Fruit fly (Drosophila melanogaster) whole organism, prepupa: ENCODE measurements around the gene Prosbeta7.

Experiments used
- Blimp-1 ChIP-seq: fragments of 200-800 bp; sonication (Bioruptor generic); optimal IDR thresholded peaks from 3 replicates; lab custom pipeline; 2017; ENCODE audit warnings: missing biosample characterization, missing genetic modification characterization, mild to moderate bottlenecking, moderate library complexity, missing genetic modification reagents
- CG11294 ChIP-seq: fragments of 200-800 bp; sonication (Bioruptor generic); IDR thresholded peaks from 2 replicates; pipeline ENCODE4 v1.3.6; 2022; ENCODE audit warnings: missing biosample characterization, missing genetic modification characterization
- CG11762 ChIP-seq: fragments of 200-800 bp; sonication (Bioruptor generic); optimal IDR thresholded peaks from 3 replicates; lab custom pipeline; 2016; ENCODE audit warnings: missing biosample characterization, missing genetic modification characterization; ENCODE audit not compliant: insufficient read depth
- CG11902 ChIP-seq: fragments of 200-800 bp; sonication (Bioruptor generic); optimal IDR thresholded peaks from 3 replicates; lab custom pipeline; 2016; ENCODE audit warnings: missing biosample characterization, missing genetic modification characterization
- CG15336 ChIP-seq: fragments of 200-800 bp; sonication (Bioruptor generic); IDR thresholded peaks from 2 replicates; pipeline ENCODE4 v1.3.6; 2022; ENCODE audit warnings: missing biosample characterization, missing genetic modification characterization
- CG1621 ChIP-seq: fragments of 200-800 bp; sonication (Bioruptor generic); optimal IDR thresholded peaks from 3 replicates; lab custom pipeline; 2018; ENCODE audit warnings: missing biosample characterization, mild to moderate bottlenecking, missing genetic modification characterization
- CG16779 ChIP-seq: fragments of 200-800 bp; sonication (Bioruptor generic); optimal IDR thresholded peaks from 3 replicates; lab custom pipeline; 2017; ENCODE audit warnings: missing biosample characterization, mild to moderate bottlenecking, missing genetic modification characterization
- CG31627 ChIP-seq: fragments of 200-800 bp; sonication (Bioruptor generic); optimal IDR thresholded peaks from 3 replicates; lab custom pipeline; 2016; ENCODE audit warnings: missing biosample characterization, missing genetic modification characterization
- CG32006 ChIP-seq: fragments of 200-800 bp; sonication (Bioruptor generic); optimal IDR thresholded peaks from 3 replicates; lab custom pipeline; 2017; ENCODE audit warnings: missing biosample characterization, mild to moderate bottlenecking, missing genetic modification characterization
- CG3919 ChIP-seq: fragments of 200-800 bp; sonication (Bioruptor generic); optimal IDR thresholded peaks from 3 replicates; lab custom pipeline; 2016; ENCODE audit warnings: missing biosample characterization, missing genetic modification characterization
- CG4318 ChIP-seq: fragments of 200-800 bp; sonication (Bioruptor generic); optimal IDR thresholded peaks from 3 replicates; lab custom pipeline; 2017; ENCODE audit warnings: missing biosample characterization, mild to moderate bottlenecking, missing genetic modification characterization
- CG6276 ChIP-seq: fragments of 200-800 bp; sonication (Bioruptor generic); optimal IDR thresholded peaks from 2 replicates; lab custom pipeline; 2017; ENCODE audit warnings: missing biosample characterization, mild to moderate bottlenecking, missing genetic modification characterization
- CG6808 ChIP-seq: fragments of 200-800 bp; sonication (Bioruptor generic); optimal IDR thresholded peaks from 3 replicates; lab custom pipeline; 2017; ENCODE audit warnings: missing biosample characterization, missing genetic modification characterization, mild to moderate bottlenecking, moderate library complexity, missing genetic modification reagents
- CG6854 ChIP-seq: fragments of 200-800 bp; sonication (Bioruptor generic); optimal IDR thresholded peaks from 2 replicates; lab custom pipeline; 2017; ENCODE audit warnings: missing biosample characterization, mild to moderate bottlenecking, missing genetic modification characterization
- CG8119 ChIP-seq: fragments of 200-800 bp; sonication (Bioruptor generic); IDR thresholded peaks from 3 replicates; pipeline ENCODE4 v1.3.6; 2022; ENCODE audit warnings: missing biosample characterization, missing genetic modification characterization
- CG8319 ChIP-seq: fragments of 200-800 bp; sonication (Bioruptor generic); optimal IDR thresholded peaks from 3 replicates; lab custom pipeline; 2016; ENCODE audit warnings: missing biosample characterization, missing genetic modification characterization
- CG8632 ChIP-seq: fragments of 200-800 bp; sonication (Bioruptor generic); optimal IDR thresholded peaks from 3 replicates; lab custom pipeline; 2016; ENCODE audit warnings: missing biosample characterization, missing genetic modification characterization
- CG9139 ChIP-seq: fragments of 200-800 bp; sonication (Bioruptor generic); optimal IDR thresholded peaks from 3 replicates; lab custom pipeline; 2017; ENCODE audit warnings: missing biosample characterization, mild to moderate bottlenecking, missing genetic modification characterization
- Eip75B ChIP-seq: fragments of 200-800 bp; sonication (Bioruptor generic); optimal IDR thresholded peaks from 3 replicates; lab custom pipeline; 2016; ENCODE audit warnings: missing biosample characterization, missing genetic modification characterization
- Eip78C ChIP-seq: fragments of 200-800 bp; sonication (Bioruptor generic); peaks from one replicate; lab custom pipeline; 2016; ENCODE audit warnings: missing biosample characterization, missing genetic modification characterization
- Eip93F ChIP-seq: fragments of 200-800 bp; sonication (Bioruptor generic); optimal IDR thresholded peaks from 2 replicates; lab custom pipeline; 2016; ENCODE audit warnings: missing biosample characterization, mild to moderate bottlenecking, missing genetic modification characterization
- Ets21C ChIP-seq: fragments of 200-800 bp; sonication (Bioruptor generic); optimal IDR thresholded peaks from 3 replicates; lab custom pipeline; 2016; ENCODE audit warnings: missing biosample characterization, missing genetic modification characterization
- Gug ChIP-seq: fragments of 200-800 bp; sonication (Bioruptor generic); IDR thresholded peaks from 2 replicates; pipeline ENCODE4 v1.3.6; 2022; ENCODE audit warnings: missing biosample characterization, missing genetic modification characterization
- Hr38 ChIP-seq: sonication (Bioruptor generic); optimal IDR thresholded peaks from 2 replicates; lab custom pipeline; 2016; ENCODE audit warnings: missing biosample characterization, missing genetic modification characterization
- Hr39 ChIP-seq: fragments of 200-800 bp; sonication (Bioruptor generic); optimal IDR thresholded peaks from 2 replicates; lab custom pipeline; 2016; ENCODE audit warnings: missing biosample characterization, missing genetic modification characterization
- Hr4 ChIP-seq: fragments of 200-800 bp; sonication (Bioruptor generic); optimal IDR thresholded peaks from 3 replicates; lab custom pipeline; 2016; ENCODE audit warnings: missing biosample characterization, missing genetic modification characterization
- Lpt ChIP-seq: fragments of 200-800 bp; sonication (Bioruptor generic); optimal IDR thresholded peaks from 3 replicates; lab custom pipeline; 2016; ENCODE audit warnings: missing biosample characterization, missing genetic modification characterization
- Met ChIP-seq: fragments of 200-800 bp; sonication (Bioruptor generic); optimal IDR thresholded peaks from 3 replicates; lab custom pipeline; 2016; ENCODE audit warnings: missing biosample characterization, missing genetic modification characterization
- Smox ChIP-seq: fragments of 200-800 bp; sonication (Bioruptor generic); optimal IDR thresholded peaks from 3 replicates; lab custom pipeline; 2016; ENCODE audit warnings: missing biosample characterization, missing genetic modification characterization
- Sox102F ChIP-seq: fragments of 200-800 bp; sonication (Bioruptor generic); optimal IDR thresholded peaks from 2 replicates; lab custom pipeline; 2016; ENCODE audit warnings: missing biosample characterization, mild to moderate bottlenecking, missing genetic modification characterization
- Sox14 ChIP-seq: fragments of 200-800 bp; sonication (Bioruptor generic); optimal IDR thresholded peaks from 3 replicates; lab custom pipeline; 2016; ENCODE audit warnings: missing biosample characterization, missing genetic modification characterization
- Sox15 ChIP-seq: fragments of 200-800 bp; sonication (Bioruptor generic); optimal IDR thresholded peaks from 3 replicates; lab custom pipeline; 2016; ENCODE audit warnings: missing biosample characterization, missing genetic modification characterization
- achi ChIP-seq: fragments of 200-800 bp; sonication (Bioruptor generic); optimal IDR thresholded peaks from 3 replicates; lab custom pipeline; 2016; ENCODE audit warnings: missing biosample characterization, missing genetic modification characterization
- acj6 ChIP-seq: fragments of 200-800 bp; sonication (Bioruptor generic); optimal IDR thresholded peaks from 3 replicates; lab custom pipeline; 2016; ENCODE audit warnings: missing biosample characterization, missing genetic modification characterization
- dsx ChIP-seq: fragments of 200-800 bp; optimal IDR thresholded peaks from 3 replicates; lab custom pipeline; 2019; ENCODE audit warnings: missing biosample characterization, mild to moderate bottlenecking, missing genetic modification characterization, moderate library complexity; ENCODE audit not compliant: poor library complexity, severe bottlenecking
- eg ChIP-seq: fragments of 200-800 bp; sonication (Bioruptor generic); IDR thresholded peaks from 3 replicates; pipeline ENCODE4 v1.3.6; 2022; ENCODE audit warnings: missing biosample characterization, missing genetic modification characterization
- esn ChIP-seq: fragments of 200-800 bp; sonication (Bioruptor generic); optimal IDR thresholded peaks from 2 replicates; lab custom pipeline; 2016; ENCODE audit warnings: missing biosample characterization, mild to moderate bottlenecking, missing genetic modification characterization, moderate library complexity
- fd59A ChIP-seq: fragments of 200-800 bp; sonication (Bioruptor generic); optimal IDR thresholded peaks from 2 replicates; lab custom pipeline; 2017; ENCODE audit warnings: missing biosample characterization, mild to moderate bottlenecking, missing genetic modification characterization, missing genetic modification reagents
- fd85E ChIP-seq: fragments of 200-800 bp; sonication (Bioruptor generic); optimal IDR thresholded peaks from 3 replicates; lab custom pipeline; 2016; ENCODE audit warnings: missing biosample characterization, missing genetic modification characterization
- lz ChIP-seq: fragments of 200-800 bp; sonication (Bioruptor generic); optimal IDR thresholded peaks from 3 replicates; lab custom pipeline; 2016; ENCODE audit warnings: missing biosample characterization, missing genetic modification characterization
- net ChIP-seq: fragments of 200-800 bp; sonication (Bioruptor generic); optimal IDR thresholded peaks from 3 replicates; lab custom pipeline; 2016; ENCODE audit warnings: missing biosample characterization, missing genetic modification characterization
- salr ChIP-seq, 2 experiments: fragments of 200-800 bp; sonication (Bioruptor generic); optimal IDR thresholded peaks; 3 replicates each; lab custom pipeline; 2016 to 2018; ENCODE audit warnings: missing biosample characterization in 2 of 2, missing genetic modification characterization in 2 of 2, mild to moderate bottlenecking in 1 of 2
- spab ChIP-seq: fragments of 200-800 bp; sonication (Bioruptor generic); optimal IDR thresholded peaks from 2 replicates; lab custom pipeline; 2017; ENCODE audit warnings: missing biosample characterization, mild to moderate bottlenecking, missing genetic modification characterization, missing genetic modification reagents
- ss ChIP-seq, 2 experiments: fragments of 200-800 bp; sonication (Bioruptor generic); optimal IDR thresholded peaks; 2 replicates in 1 of 2; 3 replicates in 1 of 2; lab custom pipeline; 2017 to 2018; ENCODE audit warnings: mild to moderate bottlenecking in 2 of 2, missing biosample characterization in 2 of 2, missing genetic modification characterization in 2 of 2, moderate library complexity in 1 of 2
- svp ChIP-seq: fragments of 200-800 bp; sonication (Bioruptor generic); peaks from one replicate; lab custom pipeline; 2016; ENCODE audit warnings: missing biosample characterization, missing genetic modification characterization
- vri ChIP-seq: fragments of 200-800 bp; sonication (Bioruptor generic); optimal IDR thresholded peaks from 3 replicates; lab custom pipeline; 2016; ENCODE audit warnings: missing biosample characterization, mild to moderate bottlenecking, missing genetic modification characterization

The Prosbeta7 gene

DNA sequence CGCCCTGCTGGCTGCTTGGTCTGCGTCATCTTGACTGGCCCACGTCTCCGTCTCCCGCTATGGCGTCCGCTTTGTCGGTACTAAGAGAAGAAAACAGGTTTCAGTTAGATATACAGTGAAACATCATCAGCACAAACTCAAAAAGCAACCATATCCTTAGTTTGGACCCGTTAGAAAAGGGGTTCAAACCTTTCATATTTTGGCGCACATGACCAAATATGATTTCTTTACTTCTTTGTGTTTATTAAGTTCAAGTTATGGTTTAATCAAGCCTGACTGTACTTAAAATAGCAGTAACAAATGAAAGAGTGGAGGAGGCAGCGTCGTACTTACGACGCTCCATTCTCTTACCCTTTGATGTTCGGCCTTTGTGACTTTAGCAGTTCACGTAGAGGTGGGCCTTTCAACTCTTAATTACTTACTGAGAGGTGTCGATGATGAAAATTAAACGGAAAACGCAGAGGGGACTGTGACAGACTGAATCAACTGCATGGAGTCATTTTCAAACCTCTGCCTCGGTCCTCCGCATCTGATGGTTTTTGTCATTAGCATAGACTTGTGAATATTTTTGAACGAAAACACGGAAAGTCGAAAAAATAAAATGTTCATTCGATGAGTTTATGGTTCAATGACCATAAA lies 3.6 kb upstream of the Prosbeta7 start (continued):
- TF ChIP-seq CG11762 (peak; percentile 84), Eip75B (GFP tag; lab: Kevin White, UChicago) (peak; percentile 93), CG16779 (tag; lab: Kevin White, UChicago) (no peak), vri (GFP tag; lab: Kevin White, UChicago) (peak; percentile 92), salr (GFP tag; optimal IDR thresholded peaks at IDR 0.05; lab: Kevin White, UChicago) (peak; percentile 85 to 91), esn (peak; percentile 94), net (peak; percentile 92), Eip78C (GFP tag; lab: Kevin White, UChicago) (peak; percentile 97), Lpt (peak; percentile 94), fd59A (peak; percentile 85), Gug (GFP tag; lab: Robert Waterston, UW) (peak; percentile 87), CG3919 (GFP tag; lab: Kevin White, UChicago) (peak; percentile 96), CG8119 (GFP tag; lab: Robert Waterston, UW) (peak; percentile 95), spab (GFP tag; lab: Kevin White, UChicago) (peak; percentile 85), CG6808 (GFP tag; lab: Kevin White, UChicago) (no peak), CG15336 (GFP tag; lab: Robert Waterston, UW) (peak; percentile 95), fd85E (GFP tag; lab: Kevin White, UChicago) (peak; percentile 74), CG6276 (GFP tag; lab: Kevin White, UChicago) (no peak), Blimp-1 (GFP tag; lab: Kevin White, UChicago) (peak; percentile 42), Sox102F (GFP tag; lab: Kevin White, UChicago) (peak; percentile 91), ss (GFP tag; optimal IDR thresholded peaks at IDR 0.05; lab: Kevin White, UChicago) (peak; percentile 84), CG31627 (GFP tag; lab: Kevin White, UChicago) (peak; percentile 90), CG6854 (GFP tag; lab: Kevin White, UChicago) (peak; percentile 51), Ets21C (peak; percentile 85), svp (GFP tag; lab: Kevin White, UChicago) (peak; percentile 92), Sox14 (GFP tag; lab: Kevin White, UChicago) (peak; percentile 95), CG8319 (peak; percentile 80), eg (peak; percentile 95), CG9139 (peak; percentile 78), Hr4 (GFP tag; lab: Kevin White, UChicago) (peak; percentile 96), CG4318 (GFP tag; lab: Kevin White, UChicago) (peak; percentile 86), Smox (GFP tag; lab: Kevin White, UChicago) (peak; percentile 88), lz (GFP tag; lab: Kevin White, UChicago) (peak; percentile 90), CG8632 (GFP tag; lab: Kevin White, UChicago) (peak; percentile 79), CG11294 (GFP tag; lab: Robert Waterston, UW) (peak; percentile 86)

DNA sequence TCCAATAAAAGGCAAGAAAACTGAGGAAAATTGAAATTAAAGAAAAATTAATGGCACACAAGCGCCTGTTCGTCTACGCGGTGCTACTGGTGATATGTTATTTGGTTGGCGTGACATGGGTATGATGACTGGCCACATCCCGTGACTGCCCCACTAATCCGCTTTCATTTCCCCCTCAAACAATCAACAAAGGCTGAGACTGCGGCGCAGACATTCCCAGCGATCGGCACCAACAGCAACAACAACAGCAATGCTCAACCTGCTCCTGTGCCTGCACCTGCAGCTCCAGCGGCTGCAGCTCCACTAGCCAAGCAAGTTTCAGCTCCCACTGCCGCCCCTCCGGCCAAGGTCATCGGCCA lies 3.0 kb downstream of the Prosbeta7 start:
- no peak for TF ChIP-seq svp (GFP tag; lab: Kevin White, UChicago)
- TF ChIP-seq Sox14 (GFP tag; lab: Kevin White, UChicago), result no peak
- TF ChIP-seq Hr38, result no peak
- no peak for TF ChIP-seq Met
- no peak for TF ChIP-seq ss (GFP tag; optimal IDR thresholded peaks at IDR 0.05; lab: Kevin White, UChicago)

DNA sequence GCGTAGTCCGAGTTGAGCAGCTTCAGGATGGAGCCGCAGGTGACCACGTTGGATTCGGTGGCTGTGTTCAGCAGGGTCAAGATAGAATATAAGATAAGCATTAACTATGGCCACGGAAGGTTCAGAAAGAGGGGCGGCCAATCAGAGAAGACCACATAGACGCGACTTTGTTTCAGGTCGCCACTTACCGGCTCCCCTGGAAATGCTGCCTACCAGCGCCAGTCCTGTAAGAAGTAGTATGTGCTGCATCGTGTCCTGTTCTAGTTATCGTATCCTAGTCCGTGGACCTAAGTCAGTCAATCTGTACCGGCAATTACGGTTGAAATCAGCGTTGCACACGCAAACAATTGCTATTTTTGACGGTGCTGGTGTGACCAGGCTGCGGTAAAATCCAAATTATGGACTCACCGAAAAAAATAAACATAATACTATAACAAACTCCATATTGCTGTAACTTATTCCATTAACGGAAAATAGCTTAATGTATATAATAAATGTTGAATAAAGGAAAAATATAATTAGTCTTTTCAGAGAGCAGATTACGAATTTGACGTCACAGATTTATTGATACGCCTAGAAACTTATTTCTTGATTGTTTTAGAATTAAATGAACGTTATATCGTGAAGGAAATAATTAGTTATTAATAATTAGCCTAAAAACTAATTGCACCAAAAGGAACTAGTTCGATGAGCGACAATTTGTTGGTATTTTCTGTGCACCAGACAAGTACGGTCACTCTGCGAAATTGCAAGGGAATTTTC lies 3.6 kb downstream of the Prosbeta7 start, which contains the start of the genes CG11999 and CG1161:
Gene CG11999 (minus strand): TSS at position 375 of the 762 bp plus-strand sequence.
Gene CG1161 (plus strand): TSS at position 720 of the 762 bp plus-strand sequence.
- TF ChIP-seq svp (GFP tag; lab: Kevin White, UChicago), result no peak
- TF ChIP-seq achi (GFP tag; lab: Kevin White, UChicago), result no peak
- no peak for TF ChIP-seq Eip93F
- TF ChIP-seq dsx (GFP tag; lab: Kevin White, UChicago), result peak; percentile 41
- peak; percentile 13 for TF ChIP-seq lz (GFP tag; lab: Kevin White, UChicago)
- no peak for TF ChIP-seq net
- no peak for TF ChIP-seq acj6 (GFP tag; lab: Kevin White, UChicago)
- TF ChIP-seq eg, result no peak
- TF ChIP-seq CG32006 (GFP tag; lab: Kevin White, UChicago), result no peak
- peak; percentile 34 for TF ChIP-seq esn
- peak; percentile 33 for TF ChIP-seq Met
- TF ChIP-seq Eip78C (GFP tag; lab: Kevin White, UChicago), result peak; percentile 55
- TF ChIP-seq CG6808 (GFP tag; lab: Kevin White, UChicago), result no peak
- no peak for TF ChIP-seq fd85E (GFP tag; lab: Kevin White, UChicago)
- TF ChIP-seq Sox15 (GFP tag; lab: Kevin White, UChicago), result no peak
- TF ChIP-seq CG11902 (GFP tag; lab: Kevin White, UChicago), result no peak
- TF ChIP-seq ss (GFP tag; optimal IDR thresholded peaks at IDR 0.05; lab: Kevin White, UChicago), result no peak
- TF ChIP-seq CG1621 (tag; lab: Kevin White, UChicago), result no peak
- TF ChIP-seq Hr39, result no peak
